Worm (Caenorhabditis elegans) whole organism, late embryonic: ENCODE data around the gene fil-2.

Source experiments
- C08G9.2 ChIP-seq: sonication (generic microtip); optimal IDR thresholded peaks from 2 replicates; lab custom pipeline; 2016; ENCODE audit warnings: mild to moderate bottlenecking, missing genetic modification characterization, moderate library complexity, missing compliant biosample characterization
- C38D4.7 ChIP-seq: fragments of 200-800 bp; sonication (Bioruptor generic); optimal IDR thresholded peaks from 2 replicates; lab custom pipeline; 2018; ENCODE audit warnings: mild to moderate bottlenecking, missing genetic modification characterization, moderate library complexity, missing compliant biosample characterization
- F13H6.1 ChIP-seq: sonication (generic microtip); optimal IDR thresholded peaks from 2 replicates; lab custom pipeline; 2016; ENCODE audit warnings: missing genetic modification characterization, missing compliant biosample characterization
- T23F11.4 ChIP-seq: fragments of 200-800 bp; sonication (Bioruptor generic); optimal IDR thresholded peaks from 2 replicates; lab custom pipeline; 2018; ENCODE audit warnings: mild to moderate bottlenecking, missing genetic modification characterization, missing compliant biosample characterization
- Y22D7AL.16 ChIP-seq: sonication (generic microtip); optimal IDR thresholded peaks from 2 replicates; lab custom pipeline; 2016; ENCODE audit warnings: missing genetic modification characterization, missing compliant biosample characterization
- ahr-1 ChIP-seq: sonication (generic microtip); optimal IDR thresholded peaks from 2 replicates; lab custom pipeline; 2016; ENCODE audit warnings: missing genetic modification characterization, missing compliant biosample characterization
- ama-1 ChIP-seq: fragments of 150-350 bp; optimal IDR thresholded peaks from 2 replicates; lab custom pipeline; 2014
- ceh-14 ChIP-seq: sonication (generic microtip); optimal IDR thresholded peaks from 2 replicates; lab custom pipeline; 2016; ENCODE audit warnings: missing genotype, missing genetic modification characterization, missing compliant biosample characterization
- ceh-19 ChIP-seq: fragments of 200-800 bp; sonication (Bioruptor generic); optimal IDR thresholded peaks from 2 replicates; lab custom pipeline; 2018; ENCODE audit warnings: mild to moderate bottlenecking, missing genetic modification characterization, missing compliant biosample characterization
- ceh-2 ChIP-seq: sonication (generic microtip); optimal IDR thresholded peaks from 2 replicates; lab custom pipeline; 2016; ENCODE audit warnings: missing genotype, missing genetic modification characterization, missing compliant biosample characterization
- ceh-30 ChIP-seq: fragments of 150-350 bp; optimal IDR thresholded peaks from 2 replicates; lab custom pipeline; 2014; ENCODE audit warnings: missing biosample characterization, missing genetic modification characterization
- ceh-34 ChIP-seq: sonication (generic microtip); optimal IDR thresholded peaks from 2 replicates; lab custom pipeline; 2016; ENCODE audit warnings: mild to moderate bottlenecking, missing genetic modification characterization, missing compliant biosample characterization
- ceh-45 ChIP-seq: fragments of 200-800 bp; sonication (Bioruptor generic); IDR thresholded peaks from 2 replicates; pipeline ENCODE4 v1.3.6; 2022; ENCODE audit warnings: missing genetic modification reagents, missing genetic modification characterization, missing compliant biosample characterization
- ceh-48 ChIP-seq: sonication (generic microtip); optimal IDR thresholded peaks from 2 replicates; lab custom pipeline; 2016; ENCODE audit warnings: missing genetic modification characterization, inconsistent platforms, missing compliant biosample characterization
- ceh-6 ChIP-seq: fragments of 200-800 bp; sonication (Bioruptor generic); optimal IDR thresholded peaks from 2 replicates; lab custom pipeline; 2018; ENCODE audit warnings: mild to moderate bottlenecking, missing genetic modification characterization, missing compliant biosample characterization
- ceh-9 ChIP-seq: sonication (generic microtip); optimal IDR thresholded peaks from 2 replicates; lab custom pipeline; 2016; ENCODE audit warnings: mild to moderate bottlenecking, missing genetic modification characterization, inconsistent platforms, missing compliant biosample characterization
- dmd-4 ChIP-seq: sonication (generic microtip); optimal IDR thresholded peaks from 2 replicates; lab custom pipeline; 2016; ENCODE audit warnings: borderline replicate concordance, missing genetic modification characterization, missing compliant biosample characterization
- dve-1 ChIP-seq: sonication (generic microtip); optimal IDR thresholded peaks from 2 replicates; lab custom pipeline; 2017; ENCODE audit warnings: antibody characterized with exemption, mild to moderate bottlenecking, missing genetic modification characterization, missing compliant biosample characterization
- elt-4 ChIP-seq: sonication (generic microtip); optimal IDR thresholded peaks from 2 replicates; lab custom pipeline; 2016; ENCODE audit warnings: missing genetic modification characterization, missing compliant biosample characterization
- ets-4 ChIP-seq: sonication (generic microtip); optimal IDR thresholded peaks from 2 replicates; lab custom pipeline; 2016; ENCODE audit warnings: missing genetic modification characterization, missing compliant biosample characterization
- fax-1 ChIP-seq: sonication (generic microtip); optimal IDR thresholded peaks from 2 replicates; lab custom pipeline; 2016; ENCODE audit warnings: missing genotype, missing genetic modification characterization, missing compliant biosample characterization
- fkh-6 ChIP-seq: sonication (generic microtip); optimal IDR thresholded peaks from 2 replicates; lab custom pipeline; 2016; ENCODE audit warnings: missing genetic modification characterization, missing compliant biosample characterization
- gmeb-2 ChIP-seq: sonication (generic microtip); optimal IDR thresholded peaks from 2 replicates; lab custom pipeline; 2016; ENCODE audit warnings: missing genetic modification characterization, inconsistent platforms, missing compliant biosample characterization
- hlh-13 ChIP-seq: fragments of 200-800 bp; sonication (Bioruptor generic); optimal IDR thresholded peaks from 2 replicates; lab custom pipeline; 2018; ENCODE audit warnings: mild to moderate bottlenecking, missing genetic modification characterization, missing compliant biosample characterization
- hlh-6 ChIP-seq: sonication (generic microtip); optimal IDR thresholded peaks from 2 replicates; lab custom pipeline; 2016; ENCODE audit warnings: missing genotype, missing genetic modification characterization, missing compliant biosample characterization
- hlh-8 ChIP-seq: sonication (generic microtip); optimal IDR thresholded peaks from 2 replicates; lab custom pipeline; 2016; ENCODE audit warnings: missing genotype, missing genetic modification characterization, missing compliant biosample characterization
- lin-11 ChIP-seq: fragments of 200-800 bp; sonication (Bioruptor generic); optimal IDR thresholded peaks from 2 replicates; lab custom pipeline; 2018; ENCODE audit warnings: mild to moderate bottlenecking, missing genetic modification characterization, missing compliant biosample characterization
- nfya-1 ChIP-seq: sonication (generic microtip); optimal IDR thresholded peaks from 2 replicates; lab custom pipeline; 2017; ENCODE audit warnings: missing genetic modification characterization, mild to moderate bottlenecking, missing compliant biosample characterization, antibody characterized with exemption, moderate library complexity
- npax-4 ChIP-seq: sonication (generic microtip); optimal IDR thresholded peaks from 2 replicates; lab custom pipeline; 2016; ENCODE audit warnings: missing genetic modification characterization, missing compliant biosample characterization
- pha-2 ChIP-seq: sonication (generic microtip); optimal IDR thresholded peaks from 2 replicates; lab custom pipeline; 2017; ENCODE audit warnings: mild to moderate bottlenecking, missing genetic modification characterization, missing compliant biosample characterization
- pha-4 ChIP-seq: fragments of 150-350 bp; optimal IDR thresholded peaks from 2 replicates; lab custom pipeline; 2018; ENCODE audit warnings: missing biosample characterization, missing genetic modification reagents, missing genetic modification characterization
- pqm-1 ChIP-seq: sonication (generic microtip); optimal IDR thresholded peaks from 2 replicates; lab custom pipeline; 2016; ENCODE audit warnings: missing genetic modification characterization, missing compliant biosample characterization
- ref-2 ChIP-seq: sonication (generic microtip); optimal IDR thresholded peaks from 2 replicates; lab custom pipeline; 2016; ENCODE audit warnings: missing genetic modification characterization, missing compliant biosample characterization
- rnt-1 ChIP-seq: sonication (generic microtip); optimal IDR thresholded peaks from 2 replicates; lab custom pipeline; 2016; ENCODE audit warnings: missing genetic modification characterization, missing compliant biosample characterization
- sox-4 ChIP-seq: sonication (generic microtip); optimal IDR thresholded peaks from 2 replicates; lab custom pipeline; 2017; ENCODE audit warnings: mild to moderate bottlenecking, missing genetic modification characterization, inconsistent platforms, missing compliant biosample characterization
- tbx-2 ChIP-seq: sonication (generic microtip); optimal IDR thresholded peaks from 2 replicates; lab custom pipeline; 2016; ENCODE audit warnings: missing genetic modification characterization, missing compliant biosample characterization
- ttx-3 ChIP-seq: sonication (generic microtip); optimal IDR thresholded peaks from 2 replicates; lab custom pipeline; 2016; ENCODE audit warnings: missing genetic modification reagents, missing genetic modification characterization, missing compliant biosample characterization
- unc-3 ChIP-seq, 2 experiments: fragments of 200-800 bp in 1 of 2; sonication (Bioruptor generic) in 1 of 2; sonication (generic microtip) in 1 of 2; conservative IDR thresholded peaks in 1 of 2; optimal IDR thresholded peaks in 1 of 2; 2 replicates each; pipeline versions ENCODE4 v1.3.6 to Lab custom; 2016 to 2022; ENCODE audit warnings: missing compliant biosample characterization in 2 of 2, missing genetic modification characterization in 2 of 2, missing genetic modification reagents in 1 of 2
- unc-86 ChIP-seq: sonication (generic microtip); optimal IDR thresholded peaks from 2 replicates; lab custom pipeline; 2016; ENCODE audit warnings: missing genetic modification characterization, missing compliant biosample characterization
- zip-5 ChIP-seq: sonication (generic microtip); optimal IDR thresholded peaks from 2 replicates; lab custom pipeline; 2016; ENCODE audit warnings: missing genetic modification characterization, missing compliant biosample characterization
- ztf-16 ChIP-seq: sonication (generic microtip); optimal IDR thresholded peaks from 2 replicates; lab custom pipeline; 2017; ENCODE audit warnings: missing genetic modification characterization, missing compliant biosample characterization

Gene fil-2

ce11 chrV:6323602-6324001 lies 44.8 kb downstream of the fil-2 start:
- TF ChIP-seq ceh-48 (tag; lab: Kevin White, UChicago) (no peak), elt-4 (tag; lab: Kevin White, UChicago) (no peak), unc-86 (tag; lab: Kevin White, UChicago) (no peak), ceh-6 (no peak), ref-2 (tag; lab: Kevin White, UChicago) (no peak), F13H6.1 (tag; lab: Kevin White, UChicago) (no peak), hlh-8 (no peak), ets-4 (no peak), C38D4.7 (GFP tag; lab: Kevin White, UChicago) (no peak), hlh-6 (tag; lab: Kevin White, UChicago) (no peak), pqm-1 (no peak), fax-1 (tag; lab: Kevin White, UChicago) (no peak), ceh-30 (tag; lab: Kevin White, UChicago) (no peak), T23F11.4 (no peak), dve-1 (no peak)

DNA sequence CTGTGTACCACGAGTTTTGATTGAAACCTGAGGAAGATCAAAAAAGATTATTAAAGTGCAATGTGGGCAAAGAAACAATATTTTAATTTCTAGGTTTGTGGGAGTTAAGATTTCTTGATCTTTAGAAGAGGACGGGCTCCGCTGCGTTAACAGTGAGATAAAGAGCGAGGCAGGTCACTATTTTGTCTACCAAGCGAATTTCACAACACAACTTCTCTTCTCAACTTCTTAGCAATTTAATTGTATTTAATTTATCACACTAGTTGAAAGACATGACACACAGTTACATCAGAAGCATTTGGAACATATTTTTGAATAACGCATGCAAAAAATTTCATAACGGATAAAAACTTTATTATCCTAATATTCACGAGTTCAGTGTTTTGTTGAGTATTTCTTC lies 47.6 kb downstream of the fil-2 start:
- no peak for TF ChIP-seq ceh-2 (tag; lab: Kevin White, UChicago)
- TF ChIP-seq lin-11 (tag; lab: Kevin White, UChicago) = no peak
- no peak for TF ChIP-seq ceh-45 (GFP tag; lab: Robert Waterston, UW)
- no peak for TF ChIP-seq ref-2 (tag; lab: Kevin White, UChicago)
- TF ChIP-seq pha-2 (tag; lab: Kevin White, UChicago) = no peak
- no peak for TF ChIP-seq ama-1 (lab: Kevin White, UChicago)
- no peak for TF ChIP-seq ahr-1 (tag; lab: Kevin White, UChicago)
- no peak for TF ChIP-seq ttx-3 (tag; lab: Kevin White, UChicago)

DNA sequence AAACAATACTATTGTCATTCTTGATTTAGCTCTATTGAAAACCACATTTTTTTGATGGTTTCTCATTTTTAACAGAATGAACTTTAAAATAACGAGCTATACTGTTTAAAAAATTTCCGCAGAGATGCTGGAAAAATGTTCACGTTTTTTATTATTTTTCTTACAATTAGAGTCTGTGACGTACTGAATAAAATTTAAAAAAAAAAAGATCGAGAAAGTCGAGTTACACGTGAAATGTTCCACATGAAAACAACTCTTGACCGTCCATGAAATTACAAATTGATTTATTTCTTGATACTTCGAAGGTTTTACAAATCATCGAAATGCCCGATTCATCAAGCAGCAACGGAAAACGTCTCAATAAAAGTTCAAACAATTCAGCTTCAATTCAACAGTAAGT lies 48.1 kb downstream of the fil-2 start, which contains the start of gene fbxa-202:
Gene fbxa-202 (plus strand): TSS at position 301 of the 400 bp plus-strand sequence.
- TF ChIP-seq npax-4 (tag; lab: Kevin White, UChicago) (no peak), sox-4 (tag; lab: Kevin White, UChicago) (no peak), ceh-19 (GFP tag; lab: Kevin White, UChicago) (no peak), ceh-14 (tag; lab: Kevin White, UChicago) (no peak), pha-4 (tag; lab: Kevin White, UChicago) (no peak), Y22D7AL.16 (no peak), T23F11.4 (no peak), ahr-1 (tag; lab: Kevin White, UChicago) (no peak), unc-3 (GFP tag; conservative IDR thresholded peaks at IDR 0.05; lab: Robert Waterston, UW) (no peak), unc-3 (tag; optimal IDR thresholded peaks at IDR 0.05; lab: Kevin White, UChicago) (no peak), ets-4 (no peak), ceh-9 (tag; lab: Kevin White, UChicago) (no peak), dmd-4 (tag; lab: Kevin White, UChicago) (no peak), ceh-45 (GFP tag; lab: Robert Waterston, UW) (no peak)

- TF ChIP-seq hlh-6 (tag; lab: Kevin White, UChicago) (no peak), fkh-6 (no peak), ztf-16 (no peak), gmeb-2 (tag; lab: Kevin White, UChicago) (no peak), elt-4 (tag; lab: Kevin White, UChicago) (no peak), nfya-1 (no peak), ref-2 (tag; lab: Kevin White, UChicago) (no peak), dve-1 (no peak), C08G9.2 (tag; lab: Kevin White, UChicago) (no peak), hlh-13 (no peak), zip-5 (tag; lab: Kevin White, UChicago) (no peak), dmd-4 (tag; lab: Kevin White, UChicago) (no peak), rnt-1 (tag; lab: Kevin White, UChicago) (no peak), pqm-1 (no peak), tbx-2 (tag; lab: Kevin White, UChicago) (no peak), ceh-6 (no peak), pha-4 (tag; lab: Kevin White, UChicago) (no peak), hlh-8 (no peak), unc-3 (GFP tag; conservative IDR thresholded peaks at IDR 0.05; lab: Robert Waterston, UW) (no peak), unc-3 (tag; optimal IDR thresholded peaks at IDR 0.05; lab: Kevin White, UChicago) (no peak), ceh-34 (tag; lab: Kevin White, UChicago) (no peak)
Measured at ce11 chrV:6328897-6329296, 50.1 kb downstream of the fil-2 start, which contains the start of gene T28C12.2. Gene T28C12.2, plus strand, starts transcription at chrV:6329197.
